Worm (Caenorhabditis elegans) whole organism, early embryonic: Measurements from ENCODE around the gene pam-1.

Source experiments
- B0310.2 ChIP-seq: sonication (generic microtip); optimal IDR thresholded peaks from 2 replicates; lab custom pipeline; 2016; ENCODE audit warnings: mild to moderate bottlenecking, missing genetic modification characterization, missing compliant biosample characterization
- aly-1 ChIP-seq: sonication (generic microtip); optimal IDR thresholded peaks from 2 replicates; lab custom pipeline; 2016; ENCODE audit warnings: missing genetic modification characterization, missing compliant biosample characterization
- ama-1 ChIP-seq: fragments of 150-350 bp; optimal IDR thresholded peaks from 2 replicates; lab custom pipeline; 2014
- ceh-13 ChIP-seq: fragments of 200-800 bp; sonication (Bioruptor generic); optimal IDR thresholded peaks from 2 replicates; lab custom pipeline; 2018; ENCODE audit warnings: mild to moderate bottlenecking, missing genetic modification characterization, missing compliant biosample characterization
- ceh-36 ChIP-seq: sonication (generic microtip); optimal IDR thresholded peaks from 2 replicates; lab custom pipeline; 2016; ENCODE audit warnings: missing genetic modification characterization, inconsistent platforms, missing compliant biosample characterization
- flt-1 ChIP-seq: fragments of 200-800 bp; sonication (Bioruptor generic); IDR thresholded peaks from 2 replicates; pipeline ENCODE4 v1.3.6; 2022; ENCODE audit warnings: missing genetic modification characterization, missing compliant biosample characterization
- hmbx-1 ChIP-seq: sonication (generic microtip); optimal IDR thresholded peaks from 2 replicates; lab custom pipeline; 2016; ENCODE audit warnings: mild to moderate bottlenecking, missing genetic modification characterization, missing compliant biosample characterization
- hmg-4 ChIP-seq: fragments of 200-800 bp; sonication (Bioruptor generic); optimal IDR thresholded peaks from 2 replicates; lab custom pipeline; 2018; ENCODE audit warnings: mild to moderate bottlenecking, missing genetic modification characterization, missing compliant biosample characterization
- pes-1 ChIP-seq: fragments of 200-800 bp; sonication (Bioruptor generic); IDR thresholded peaks from 2 replicates; pipeline ENCODE4 v1.3.6; 2022; ENCODE audit warnings: missing genetic modification reagents, missing genetic modification characterization, missing compliant biosample characterization
- tbx-11 ChIP-seq: fragments of 200-800 bp; sonication (Bioruptor generic); IDR thresholded peaks from 2 replicates; pipeline ENCODE4 v1.3.6; 2022; ENCODE audit warnings: missing genetic modification characterization, missing compliant biosample characterization
- tbx-37 ChIP-seq: fragments of 200-800 bp; sonication (Bioruptor generic); conservative IDR thresholded peaks from 2 replicates; pipeline ENCODE4 v1.3.6; 2022; ENCODE audit warnings: missing genetic modification reagents, missing genetic modification characterization, missing compliant biosample characterization
- tra-4 ChIP-seq: sonication (generic microtip); optimal IDR thresholded peaks from 2 replicates; lab custom pipeline; 2017; ENCODE audit warnings: missing genetic modification characterization, missing compliant biosample characterization

- TF ChIP-seq flt-1 (GFP tag; lab: Robert Waterston, UW) (no peak), ama-1 (lab: Kevin White, UChicago) (no peak), tbx-37 (GFP tag; lab: Robert Waterston, UW) (no peak), ceh-36 (tag; lab: Kevin White, UChicago) (no peak), aly-1 (tag; lab: Kevin White, UChicago) (no peak), pes-1 (GFP tag; lab: Robert Waterston, UW) (no peak), hmbx-1 (tag; lab: Kevin White, UChicago) (no peak), ceh-13 (GFP tag; lab: Kevin White, UChicago) (no peak), tbx-11 (GFP tag; lab: Robert Waterston, UW) (no peak), tra-4 (tag; lab: Kevin White, UChicago) (no peak), hmg-4 (no peak), B0310.2 (no peak)
These were observed 30.4 kb downstream of the pam-1 start for ce11 chrIV:7520258-7520657.
